Worm (Caenorhabditis elegans): ENCODE results near the gene F09E5.16.

DNA sequence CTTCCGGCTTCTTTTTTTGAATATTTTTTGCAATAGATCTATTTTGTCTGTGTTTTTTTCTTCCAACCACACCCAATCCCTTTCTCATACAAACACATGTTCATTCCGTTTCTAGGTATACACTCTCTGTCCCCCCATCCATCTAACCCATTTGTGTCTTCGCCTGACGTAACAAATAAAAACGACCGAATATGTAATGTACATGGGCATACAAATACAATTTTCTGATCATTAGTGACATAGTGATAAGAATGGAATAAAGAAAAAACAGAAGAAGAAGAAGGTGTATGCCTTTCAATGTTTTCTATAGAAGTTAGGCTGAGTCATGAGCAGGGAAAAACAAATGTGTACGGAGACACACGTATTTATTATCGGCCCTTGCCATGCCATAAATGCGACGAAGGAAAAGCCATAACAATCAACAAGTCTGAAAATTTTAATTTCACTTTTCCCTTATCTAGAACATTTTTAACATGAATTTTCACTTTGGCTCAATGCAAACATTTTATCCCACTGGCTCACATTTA lies 31.8 kb downstream of the F09E5.16 start:
- TF ChIP-seq him-1 (tag; optimal IDR thresholded peaks at IDR 0.05) (no peak), W03F9.2 (tag; optimal IDR thresholded peaks at IDR 0.05) (no peak)

Measured in whole organism, L4/young adult.